Fruit fly (Drosophila melanogaster) whole organism, embryonic: ENCODE data around the gene Cyp4d1.
A peak's percentile ranks its signal among the peaks of the same experiment; 100 is the strongest.

Source experiments
- Adf1 ChIP-seq: fragments of 200-800 bp; sonication (Bioruptor generic); IDR thresholded peaks from 2 replicates; pipeline ENCODE4 v1.3.6; 2022; ENCODE audit warnings: missing biosample characterization, missing genetic modification characterization
- Aef1 ChIP-seq: fragments of 200-800 bp; sonication (Bioruptor generic); IDR thresholded peaks from 3 replicates; pipeline ENCODE4 v1.3.6; 2022; ENCODE audit warnings: missing biosample characterization, missing genetic modification characterization
- Awh ChIP-seq: fragments of 200-800 bp; sonication (Bioruptor generic); IDR thresholded peaks from 2 replicates; pipeline ENCODE4, ENCODE4 v1.3.6; 2022; ENCODE audit warnings: missing biosample characterization, missing genetic modification characterization
- Blimp-1 ChIP-seq: fragments of 200-800 bp; sonication (Bioruptor generic); optimal IDR thresholded peaks from 3 replicates; lab custom pipeline; 2018; ENCODE audit warnings: missing biosample characterization, missing genetic modification characterization, mild to moderate bottlenecking, moderate library complexity, missing genetic modification reagents
- CG10209 ChIP-seq: fragments of 200-800 bp; sonication (Bioruptor generic); optimal IDR thresholded peaks from 3 replicates; lab custom pipeline; 2017; ENCODE audit warnings: missing biosample characterization, mild to moderate bottlenecking, missing genetic modification characterization, missing genetic modification reagents
- CG12659 ChIP-seq: fragments of 200-800 bp; sonication (Bioruptor generic); optimal IDR thresholded peaks from 3 replicates; lab custom pipeline; 2017; ENCODE audit warnings: mild to moderate bottlenecking, missing biosample characterization, missing genetic modification reagents, missing genetic modification characterization
- CG12942 ChIP-seq: fragments of 200-800 bp; sonication (Bioruptor generic); optimal IDR thresholded peaks from 3 replicates; lab custom pipeline; 2016; ENCODE audit warnings: missing biosample characterization, missing genetic modification characterization
- CG13123 ChIP-seq: fragments of 200-800 bp; sonication (Bioruptor generic); optimal IDR thresholded peaks from 2 replicates; lab custom pipeline; 2016; ENCODE audit warnings: missing biosample characterization, missing genetic modification characterization
- CG15073 ChIP-seq: fragments of 200-800 bp; sonication (Bioruptor generic); optimal IDR thresholded peaks from 2 replicates; lab custom pipeline; 2016; ENCODE audit warnings: missing biosample characterization, missing genetic modification characterization
- CG15601 ChIP-seq: fragments of 200-800 bp; sonication (Bioruptor generic); optimal IDR thresholded peaks from 3 replicates; lab custom pipeline; 2019; ENCODE audit warnings: missing biosample characterization, mild to moderate bottlenecking, missing genetic modification characterization, moderate library complexity
- CG1832 ChIP-seq: fragments of 200-800 bp; sonication (Bioruptor generic); optimal IDR thresholded peaks from 2 replicates; lab custom pipeline; 2017; ENCODE audit warnings: missing biosample characterization, mild to moderate bottlenecking, missing genetic modification characterization, inconsistent platforms
- CG2678 ChIP-seq: fragments of 200-800 bp; sonication (Bioruptor generic); optimal IDR thresholded peaks from 3 replicates; lab custom pipeline; 2019; ENCODE audit warnings: missing biosample characterization, mild to moderate bottlenecking, missing genetic modification characterization, moderate library complexity
- CG34422 ChIP-seq: fragments of 200-800 bp; sonication (Bioruptor generic); IDR thresholded peaks from 3 replicates; pipeline ENCODE4 v1.3.6; 2022; ENCODE audit warnings: missing biosample characterization, missing genetic modification characterization
- CG3847 ChIP-seq: fragments of 200-800 bp; sonication (Bioruptor generic); IDR thresholded peaks from 2 replicates; pipeline ENCODE4 v1.3.6; 2022; ENCODE audit warnings: missing biosample characterization, missing genetic modification characterization
- CG6813 ChIP-seq: fragments of 200-800 bp; sonication (Bioruptor generic); optimal IDR thresholded peaks from 2 replicates; lab custom pipeline; 2017; ENCODE audit warnings: missing biosample characterization, missing genetic modification characterization, mild to moderate bottlenecking, moderate library complexity, missing genetic modification reagents
- D19B ChIP-seq: fragments of 200-800 bp; sonication (Bioruptor generic); optimal IDR thresholded peaks from 2 replicates; lab custom pipeline; 2017; ENCODE audit warnings: missing biosample characterization, mild to moderate bottlenecking, missing genetic modification characterization
- Dad ChIP-seq: fragments of 200-800 bp; sonication (Bioruptor generic); optimal IDR thresholded peaks from 3 replicates; lab custom pipeline; 2016; ENCODE audit warnings: missing biosample characterization, missing genetic modification characterization
- Dref ChIP-seq: fragments of 200-800 bp; sonication (Bioruptor generic); IDR thresholded peaks from 2 replicates; pipeline ENCODE4 v1.3.6; 2022; ENCODE audit warnings: missing biosample characterization, missing genetic modification characterization
- H2.0 ChIP-seq: fragments of 200-800 bp; sonication (Bioruptor generic); IDR thresholded peaks from 2 replicates; pipeline ENCODE4 v1.3.6; 2022; ENCODE audit warnings: missing biosample characterization, missing genetic modification characterization
- HLH54F ChIP-seq: fragments of 200-800 bp; sonication (Bioruptor generic); optimal IDR thresholded peaks from 3 replicates; lab custom pipeline; 2016; ENCODE audit warnings: missing biosample characterization, missing genetic modification characterization
- Hr39 ChIP-seq: fragments of >200 bp; optimal IDR thresholded peaks from 2 replicates; lab custom pipeline; 2017
- Jarid2 ChIP-seq: fragments of 200-800 bp; sonication (Bioruptor generic); optimal IDR thresholded peaks from 3 replicates; lab custom pipeline; 2017; ENCODE audit warnings: mild to moderate bottlenecking, missing biosample characterization, missing genetic modification reagents, missing genetic modification characterization
- Kr ChIP-seq: fragments of 200-800 bp; sonication (Bioruptor generic); optimal IDR thresholded peaks from 2 replicates; lab custom pipeline; 2017; ENCODE audit warnings: missing biosample characterization, mild to moderate bottlenecking, missing genetic modification characterization
- Med ChIP-seq: fragments of 200-800 bp; sonication (Bioruptor generic); peaks from one replicate; lab custom pipeline; 2016; ENCODE audit warnings: missing biosample characterization, missing genetic modification characterization, mild to moderate bottlenecking, inconsistent platforms, moderate library complexity
- Mrtf ChIP-seq: fragments of 200-800 bp; sonication (Bioruptor generic); IDR thresholded peaks from 3 replicates; pipeline ENCODE4 v1.3.6; 2022; ENCODE audit warnings: missing biosample characterization, missing genetic modification characterization
- Nf-YB ChIP-seq: fragments of 200-800 bp; sonication (Bioruptor generic); optimal IDR thresholded peaks from 3 replicates; lab custom pipeline; 2019; ENCODE audit warnings: missing biosample characterization, mild to moderate bottlenecking, missing genetic modification characterization, moderate library complexity
- Nf-YC ChIP-seq: fragments of 200-800 bp; optimal IDR thresholded peaks from 3 replicates; lab custom pipeline; 2019; ENCODE audit warnings: missing biosample characterization, mild to moderate bottlenecking, missing genetic modification characterization, moderate library complexity
- Rx ChIP-seq: fragments of 200-800 bp; sonication (Bioruptor generic); IDR thresholded peaks from 2 replicates; pipeline ENCODE4 v1.3.6; 2022; ENCODE audit warnings: missing biosample characterization, missing genetic modification characterization
- Ssrp ChIP-seq: fragments of 200-800 bp; sonication (Bioruptor generic); optimal IDR thresholded peaks from 2 replicates; lab custom pipeline; 2018; ENCODE audit warnings: missing biosample characterization, mild to moderate bottlenecking, missing genetic modification characterization, moderate library complexity
- aop ChIP-seq: fragments of 200-800 bp; sonication (Bioruptor generic); IDR thresholded peaks from 2 replicates; pipeline ENCODE4 v1.3.6; 2022; ENCODE audit warnings: missing biosample characterization, missing genetic modification characterization
- ase ChIP-seq: fragments of 200-800 bp; sonication (Bioruptor generic); IDR thresholded peaks from 3 replicates; pipeline ENCODE4 v1.3.6; 2022; ENCODE audit warnings: missing biosample characterization, missing genetic modification characterization
- ash1 ChIP-seq: fragments of 200-800 bp; sonication (Bioruptor generic); optimal IDR thresholded peaks from 2 replicates; lab custom pipeline; 2018; ENCODE audit warnings: missing biosample characterization, mild to moderate bottlenecking, missing genetic modification characterization
- chn ChIP-seq: fragments of 200-800 bp; sonication (Bioruptor generic); optimal IDR thresholded peaks from 2 replicates; lab custom pipeline; 2016; ENCODE audit warnings: missing biosample characterization, missing genetic modification characterization
- crol ChIP-seq: fragments of 200-800 bp; sonication (Bioruptor generic); IDR thresholded peaks from 2 replicates; pipeline ENCODE4 v1.3.6; 2022; ENCODE audit warnings: missing biosample characterization, missing genetic modification characterization
- esg ChIP-seq: fragments of 200-800 bp; sonication (Bioruptor generic); conservative IDR thresholded peaks from 2 replicates; pipeline ENCODE4 v1.3.6; 2022; ENCODE audit warnings: missing biosample characterization, missing genetic modification characterization
- eyg ChIP-seq: fragments of 200-800 bp; sonication (Bioruptor generic); optimal IDR thresholded peaks from 3 replicates; lab custom pipeline; 2016; ENCODE audit warnings: missing biosample characterization, missing genetic modification characterization
- gem ChIP-seq: fragments of 200-800 bp; sonication (Bioruptor generic); optimal IDR thresholded peaks from 2 replicates; lab custom pipeline; 2019; ENCODE audit warnings: missing biosample characterization, mild to moderate bottlenecking, missing genetic modification characterization, moderate library complexity
- gsb-n ChIP-seq: fragments of 200-800 bp; sonication (Bioruptor generic); optimal IDR thresholded peaks from 3 replicates; lab custom pipeline; 2018; ENCODE audit warnings: missing biosample characterization, mild to moderate bottlenecking, missing genetic modification characterization
- hkb ChIP-seq, 2 experiments: fragments of 200-800 bp in 1 of 2; fragments of >200 bp in 1 of 2; sonication (Bioruptor generic) in 1 of 2; IDR thresholded peaks in 1 of 2; optimal IDR thresholded peaks in 1 of 2; 2 replicates each; pipeline versions ENCODE4 v1.3.6 to Lab custom; 2017 to 2022; ENCODE audit warnings: missing biosample characterization in 1 of 2, missing genetic modification characterization in 1 of 2
- lab ChIP-seq: fragments of 200-800 bp; sonication (Bioruptor generic); optimal IDR thresholded peaks from 3 replicates; lab custom pipeline; 2017; ENCODE audit warnings: missing biosample characterization, missing genetic modification characterization, mild to moderate bottlenecking, moderate library complexity, missing genetic modification reagents
- lmd ChIP-seq: fragments of 200-800 bp; sonication (Bioruptor generic); IDR thresholded peaks from 2 replicates; pipeline ENCODE4 v1.3.6; 2022; ENCODE audit warnings: missing biosample characterization, missing genetic modification characterization
- nerfin-1 ChIP-seq: fragments of 200-800 bp; sonication (Bioruptor generic); optimal IDR thresholded peaks from 3 replicates; lab custom pipeline; 2019; ENCODE audit warnings: missing biosample characterization, mild to moderate bottlenecking, missing genetic modification characterization, moderate library complexity
- otp ChIP-seq: fragments of 200-800 bp; sonication (Bioruptor generic); IDR thresholded peaks from 3 replicates; pipeline ENCODE4, ENCODE4 v1.3.6; 2022; ENCODE audit warnings: missing biosample characterization, missing genetic modification characterization
- p53 ChIP-seq: fragments of 200-800 bp; sonication (Bioruptor generic); optimal IDR thresholded peaks from 2 replicates; lab custom pipeline; 2016; ENCODE audit warnings: missing biosample characterization, missing genetic modification characterization
- pb ChIP-seq: fragments of 200-800 bp; sonication (Bioruptor generic); optimal IDR thresholded peaks from 3 replicates; lab custom pipeline; 2016; ENCODE audit warnings: missing biosample characterization, missing genetic modification characterization
- pros ChIP-seq: fragments of 200-800 bp; sonication (Bioruptor generic); optimal IDR thresholded peaks from 3 replicates; lab custom pipeline; 2019; ENCODE audit warnings: missing biosample characterization, mild to moderate bottlenecking, missing genetic modification characterization, moderate library complexity
- scrt ChIP-seq: fragments of 200-800 bp; sonication (Bioruptor generic); optimal IDR thresholded peaks from 2 replicates; lab custom pipeline; 2018; ENCODE audit warnings: missing biosample characterization, mild to moderate bottlenecking, missing genetic modification characterization, moderate library complexity
- seq ChIP-seq: fragments of 200-800 bp; sonication (Bioruptor generic); IDR thresholded peaks from 2 replicates; pipeline ENCODE4 v1.3.6; 2022; ENCODE audit warnings: missing biosample characterization, missing genetic modification characterization
- tio ChIP-seq: fragments of 200-800 bp; sonication (Bioruptor generic); optimal IDR thresholded peaks from 2 replicates; lab custom pipeline; 2017; ENCODE audit warnings: missing biosample characterization, missing genetic modification characterization, inconsistent platforms
- wdn ChIP-seq: fragments of 200-800 bp; sonication (Bioruptor generic); IDR thresholded peaks from 2 replicates; pipeline ENCODE4 v1.3.6; 2022; ENCODE audit warnings: missing biosample characterization, missing genetic modification characterization
- zen ChIP-seq: fragments of 200-800 bp; sonication (Bioruptor generic); optimal IDR thresholded peaks from 3 replicates; lab custom pipeline; 2018; ENCODE audit warnings: missing biosample characterization, mild to moderate bottlenecking, missing genetic modification characterization, moderate library complexity

The Cyp4d1 gene

DNA sequence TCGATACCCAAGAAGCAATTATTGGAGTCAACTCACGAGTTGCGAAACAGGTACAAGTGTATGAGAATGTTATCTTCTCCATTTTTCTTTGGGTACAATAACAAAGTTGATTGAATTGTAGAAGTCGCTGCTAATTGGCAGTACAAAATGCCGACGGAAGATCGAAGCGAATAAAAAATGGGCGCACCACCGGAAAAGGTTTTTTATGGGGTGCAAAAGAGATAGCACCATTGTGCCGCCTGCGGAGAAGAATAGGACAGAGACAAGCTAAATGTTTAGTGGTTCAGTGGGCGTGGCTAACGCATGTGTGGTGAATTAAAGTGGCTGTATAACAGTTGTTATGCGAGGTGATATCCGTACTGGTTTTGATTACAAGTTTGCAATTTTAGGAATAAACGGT lies 21.5 kb downstream of the Cyp4d1 start (continued):
- TF ChIP-seq Med (GFP tag; lab: Kevin White, UChicago) (peak; percentile 77), CG10209 (GFP tag; lab: Kevin White, UChicago) (no peak), otp (GFP tag; lab: Robert Waterston, UW) (0 out of 3 replicates have a peak, but pooled peaks have one; percentile 41), lmd (no peak), CG12942 (GFP tag; lab: Kevin White, UChicago) (no peak)

- peak; percentile 76 for TF ChIP-seq Kr
- TF ChIP-seq CG34422 (GFP tag; lab: Robert Waterston, UW), result no peak
- TF ChIP-seq esg (GFP tag; lab: Robert Waterston, UW), result no peak
- TF ChIP-seq hkb (optimal IDR thresholded peaks at IDR 0.05; lab: Kevin White, UChicago), result no peak
- no peak for TF ChIP-seq hkb (GFP tag; IDR thresholded peaks at IDR 0.05; lab: Robert Waterston, UW)
- TF ChIP-seq chn (GFP tag; lab: Kevin White, UChicago), result no peak
- TF ChIP-seq gem (tag; lab: Kevin White, UChicago), result no peak
- TF ChIP-seq D19B, result no peak
- TF ChIP-seq CG13123, result no peak
- TF ChIP-seq pros (GFP tag; lab: Kevin White, UChicago), result peak; percentile 45
- no peak for TF ChIP-seq scrt (GFP tag; lab: Kevin White, UChicago)
- no peak for TF ChIP-seq CG15601 (tag; lab: Kevin White, UChicago)
- no peak for TF ChIP-seq eyg (GFP tag; lab: Kevin White, UChicago)
- no peak for TF ChIP-seq Dref (GFP tag; lab: Robert Waterston, UW)
- TF ChIP-seq Dad (GFP tag; lab: Kevin White, UChicago), result no peak
- TF ChIP-seq Adf1 (GFP tag; lab: Robert Waterston, UW), result no peak
- no peak for TF ChIP-seq pb
- no peak for TF ChIP-seq CG2678 (tag; lab: Kevin White, UChicago)
- no peak for TF ChIP-seq wdn
- no peak for TF ChIP-seq Mrtf (GFP tag; lab: Robert Waterston, UW)
- no peak for TF ChIP-seq Ssrp (tag; lab: Kevin White, UChicago)
- peak; percentile 55 for TF ChIP-seq Nf-YB (GFP tag; lab: Kevin White, UChicago)
- TF ChIP-seq seq (GFP tag; lab: Robert Waterston, UW), result 0 out of 2 replicates have a peak, but pooled peaks have one; percentile 36
- peak; percentile 77 for TF ChIP-seq Nf-YC
- TF ChIP-seq tio (GFP tag; lab: Kevin White, UChicago), result no peak
- no peak for TF ChIP-seq CG1832
- TF ChIP-seq Hr39 (lab: Kevin White, UChicago), result no peak
- TF ChIP-seq p53 (GFP tag; lab: Kevin White, UChicago), result no peak
- TF ChIP-seq HLH54F (GFP tag; lab: Kevin White, UChicago), result no peak
- no peak for TF ChIP-seq crol (GFP tag; lab: Robert Waterston, UW)
- no peak for TF ChIP-seq H2.0
- TF ChIP-seq CG12659 (GFP tag; lab: Kevin White, UChicago), result no peak
These were observed 22.4 kb downstream of the Cyp4d1 start for dm6 chrX:2139610-2140009.

DNA sequence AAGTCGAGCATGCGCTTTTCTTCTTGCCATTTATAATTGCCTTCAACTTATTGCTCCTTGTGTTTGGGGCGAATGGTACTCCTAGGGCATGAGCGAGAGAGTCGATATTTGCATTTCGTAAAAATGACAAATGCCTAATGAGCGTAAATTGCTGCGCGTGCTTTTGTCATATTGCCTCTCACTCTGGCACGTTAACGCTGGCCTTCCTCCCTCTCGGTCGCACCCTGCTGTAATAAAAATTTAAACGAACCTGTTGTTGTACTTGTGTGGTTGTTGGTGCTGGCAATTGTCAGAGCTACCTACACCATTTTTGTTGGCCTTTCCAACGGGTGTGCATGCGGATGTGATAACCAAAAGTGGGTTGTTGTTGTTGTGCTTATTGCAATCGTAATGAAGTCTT lies 23.6 kb downstream of the Cyp4d1 start:
- TF ChIP-seq Nf-YC, result peak; percentile 80
- no peak for TF ChIP-seq Jarid2
- no peak for TF ChIP-seq CG3847 (GFP tag; lab: Robert Waterston, UW)
- no peak for TF ChIP-seq Blimp-1
- TF ChIP-seq Aef1, result peak; percentile 64; the same call in 2 of the 3 replicates
- TF ChIP-seq CG6813 (GFP tag; lab: Kevin White, UChicago), result no peak
- TF ChIP-seq Rx (GFP tag; lab: Robert Waterston, UW), result no peak
- TF ChIP-seq aop (GFP tag; lab: Robert Waterston, UW), result no peak
- TF ChIP-seq ash1 (GFP tag; lab: Kevin White, UChicago), result peak; percentile 3
- TF ChIP-seq lab (GFP tag; lab: Kevin White, UChicago), result no peak
- TF ChIP-seq zen (tag; lab: Kevin White, UChicago), result peak; percentile 91
- TF ChIP-seq nerfin-1, result no peak
- TF ChIP-seq CG15073 (GFP tag; lab: Kevin White, UChicago), result no peak
- peak; percentile 64 for TF ChIP-seq Awh (GFP tag; lab: Robert Waterston, UW)
- TF ChIP-seq ase (GFP tag; lab: Robert Waterston, UW), result no peak
- TF ChIP-seq Mrtf (GFP tag; lab: Robert Waterston, UW), result no peak
- no peak for TF ChIP-seq gsb-n (tag; lab: Kevin White, UChicago)
